Fruit fly (Drosophila melanogaster): ENCODE data around the gene SPE.

DNA sequence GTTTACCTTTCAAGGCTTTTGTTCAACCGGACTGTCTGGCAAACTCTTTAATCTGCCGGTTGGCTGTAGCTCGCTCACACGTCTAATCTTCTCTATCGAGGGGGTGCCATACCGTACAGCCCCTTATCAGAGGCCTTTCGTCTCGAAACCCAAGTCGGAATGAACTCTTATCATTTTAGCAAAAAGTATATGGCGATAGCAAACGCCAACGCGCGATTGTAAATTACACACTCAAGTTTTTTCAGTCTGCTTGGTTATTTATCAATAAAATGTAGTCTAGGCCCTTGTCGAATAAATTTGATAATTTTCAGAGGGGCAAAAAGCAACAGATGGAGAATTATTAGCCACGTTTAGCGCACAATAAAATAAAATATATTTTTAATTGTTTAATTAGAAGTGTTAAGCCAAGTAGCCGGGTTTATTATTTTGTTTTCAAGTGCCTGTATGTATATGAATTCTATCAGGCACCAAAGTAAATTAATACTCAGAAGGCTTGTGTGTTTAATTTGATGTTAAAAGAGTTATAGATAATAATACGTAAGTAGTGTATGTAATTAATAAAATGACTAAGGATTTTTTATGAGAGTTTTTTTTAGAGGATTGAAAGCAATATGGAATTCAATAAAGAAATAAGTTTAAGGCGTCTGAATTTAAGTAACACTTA, 38.9 kb downstream of the SPE start:
- TF ChIP-seq Abd-B (GFP tag; optimal IDR thresholded peaks at IDR 0.05) = no peak
- TF ChIP-seq psq (GFP tag; optimal IDR thresholded peaks at IDR 0.05) = no peak
- peak; percentile 31 for TF ChIP-seq Vsx2 (GFP tag; optimal IDR thresholded peaks at IDR 0.05; ENCODE audit: partially characterized antibody)
- TF ChIP-seq jim (GFP tag; optimal IDR thresholded peaks at IDR 0.05) = no peak
- TF ChIP-seq Dfd (GFP tag; optimal IDR thresholded peaks at IDR 0.05) = no peak
- TF ChIP-seq usp (GFP tag; optimal IDR thresholded peaks at IDR 0.05) = no peak
- TF ChIP-seq HLH106 (tag; optimal IDR thresholded peaks at IDR 0.05) = no peak
- TF ChIP-seq Hr78 (GFP tag; optimal IDR thresholded peaks at IDR 0.05) = no peak
- no peak for TF ChIP-seq OdsH (GFP tag; optimal IDR thresholded peaks at IDR 0.05)
- no peak for TF ChIP-seq rgr (GFP tag; optimal IDR thresholded peaks at IDR 0.05)
- TF ChIP-seq sv (GFP tag; optimal IDR thresholded peaks at IDR 0.05) = no peak
- TF ChIP-seq br (GFP tag; optimal IDR thresholded peaks at IDR 0.05) = peak; percentile 55

Data from whole organism, wandering third instar larva.